Worm (Caenorhabditis elegans): ENCODE measurements around the gene F41C3.7.

Gene F41C3.7

DNA sequence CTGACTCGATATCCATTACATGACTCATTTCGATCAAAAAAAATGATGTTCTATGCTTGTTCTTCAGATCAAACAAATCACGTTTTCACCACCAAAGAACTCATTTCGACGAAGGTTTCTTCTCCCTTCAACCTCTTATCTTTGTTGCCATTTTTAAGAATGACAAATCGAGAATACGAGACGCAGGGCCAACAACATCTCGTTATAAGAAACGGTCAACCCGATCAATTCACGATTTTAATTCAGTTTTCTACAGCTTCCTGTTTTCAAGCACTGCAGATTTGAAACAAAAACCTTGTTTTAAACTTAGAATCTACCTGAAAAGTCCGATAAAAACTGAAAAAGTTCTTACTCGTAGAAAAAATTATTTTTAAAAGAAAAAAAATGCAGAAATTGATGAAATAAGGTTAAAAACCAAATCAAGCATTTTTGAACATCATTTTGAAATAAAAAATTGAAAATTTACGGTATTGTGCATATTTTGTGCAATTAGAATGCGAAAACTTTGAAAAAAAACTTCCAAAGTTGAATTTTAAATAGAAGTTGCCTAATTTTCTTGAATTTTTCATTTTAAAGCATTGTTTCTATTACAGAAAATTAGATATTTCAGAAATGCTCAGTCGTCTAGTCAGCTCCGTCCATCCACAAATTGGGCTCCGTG lies 11.8 kb downstream of the F41C3.7 start, which contains the start of gene acs-11 (continued):
- TF ChIP-seq ama-1 (optimal IDR thresholded peaks at IDR 0.05) (peak; percentile 49), ama-1 (GFP tag; optimal IDR thresholded peaks at IDR 0.05) (no peak), C06A6.2 (GFP tag; conservative IDR thresholded peaks at IDR 0.05) (no peak), lin-54 (GFP tag; optimal IDR thresholded peaks at IDR 0.05) (no peak), hlh-26 (GFP tag; conservative IDR thresholded peaks at IDR 0.05) (no peak), tlf-1 (GFP tag; optimal IDR thresholded peaks at IDR 0.05) (no peak), mes-4 (tag; optimal IDR thresholded peaks at IDR 0.05) (no peak), let-526 (GFP tag; IDR thresholded peaks at IDR 0.05) (no peak), lsy-27 (tag; optimal IDR thresholded peaks at IDR 0.05; ENCODE audit: borderline replicate concordance, insufficient read depth) (no peak)

ce11 chrII:4745281-4745680 lies 15.4 kb downstream of the F41C3.7 start:
- TF ChIP-seq cebp-1 (GFP tag; IDR thresholded peaks at IDR 0.05): no peak
- peak; percentile 31 for TF ChIP-seq cebp-1 (tag; optimal IDR thresholded peaks at IDR 0.05)
- TF ChIP-seq lin-40 (tag; optimal IDR thresholded peaks at IDR 0.05): peak; percentile 43
- TF ChIP-seq lin-54 (GFP tag; optimal IDR thresholded peaks at IDR 0.05): peak; percentile 13
- peak; percentile 76 for TF ChIP-seq ztf-26 (tag; optimal IDR thresholded peaks at IDR 0.05)
- TF ChIP-seq lir-1 (GFP tag; conservative IDR thresholded peaks at IDR 0.05): no peak
- TF ChIP-seq tbp1 (GFP tag; optimal IDR thresholded peaks at IDR 0.05): peak; percentile 28
- no peak for TF ChIP-seq B0035.1 (tag; optimal IDR thresholded peaks at IDR 0.05)
- TF ChIP-seq F52B5.7 (tag; optimal IDR thresholded peaks at IDR 0.05): no peak
- TF ChIP-seq Y53G8AR.9 (GFP tag; conservative IDR thresholded peaks at IDR 0.05): 0 out of 2 replicates have a peak, but pooled peaks have one; percentile 45
- no peak for TF ChIP-seq ceh-91 (GFP tag; IDR thresholded peaks at IDR 0.05)
- no peak for TF ChIP-seq ccch-3 (GFP tag; optimal IDR thresholded peaks at IDR 0.05)

DNA sequence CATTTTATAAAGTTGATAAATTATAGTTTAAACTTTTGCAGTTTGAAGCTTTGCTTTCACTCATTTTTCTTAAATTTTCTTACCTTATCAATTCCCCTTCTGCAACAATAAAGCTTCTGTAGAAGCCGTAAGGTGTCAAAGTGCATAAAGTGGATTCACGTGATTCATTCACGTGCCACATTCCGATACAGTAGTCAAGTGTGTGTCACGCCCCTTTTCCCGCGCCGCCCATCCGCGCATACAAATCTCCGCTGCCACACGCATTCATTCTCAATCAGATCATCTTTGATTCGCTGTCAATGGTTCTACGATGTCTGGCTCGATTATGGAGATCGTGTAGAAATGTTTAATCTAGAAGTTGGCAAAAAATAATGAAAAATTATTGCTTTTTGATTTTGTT lies 17.2 kb downstream of the F41C3.7 start:
- TF ChIP-seq hsf-1 (GFP tag; IDR thresholded peaks at IDR 0.05) (no peak), B0261.1 (tag; optimal IDR thresholded peaks at IDR 0.05) (no peak), Y56A3A.18 (GFP tag; IDR thresholded peaks at IDR 0.05) (no peak), F23B12.7 (tag; optimal IDR thresholded peaks at IDR 0.05; ENCODE audit: insufficient read depth) (no peak), fkh-3 (tag; optimal IDR thresholded peaks at IDR 0.05) (no peak), bed-2 (GFP tag; IDR thresholded peaks at IDR 0.05) (no peak), tbp1 (GFP tag; optimal IDR thresholded peaks at IDR 0.05) (no peak), lin-26 (GFP tag; IDR thresholded peaks at IDR 0.05) (no peak), lin-40 (tag; optimal IDR thresholded peaks at IDR 0.05) (no peak), ets-4 (GFP tag; optimal IDR thresholded peaks at IDR 0.05) (no peak), ztf-3 (GFP tag; optimal IDR thresholded peaks at IDR 0.05) (no peak), unc-62 (GFP tag; optimal IDR thresholded peaks at IDR 0.05) (no peak)

- TF ChIP-seq sea-2 (GFP tag; IDR thresholded peaks at IDR 0.05) (no peak), F37B4.10 (GFP tag; IDR thresholded peaks at IDR 0.05) (no peak), T07F8.4 (tag; optimal IDR thresholded peaks at IDR 0.05) (no peak), pbrm-1 (GFP tag; IDR thresholded peaks at IDR 0.05) (no peak), lsl-1 (GFP tag; optimal IDR thresholded peaks at IDR 0.05) (no peak), mcd-1 (GFP tag; IDR thresholded peaks at IDR 0.05) (no peak)
Measured at ce11 chrII:4747697-4748096, 17.9 kb downstream of the F41C3.7 start.

Measured in whole organism, young adult.